Fruit fly (Drosophila melanogaster) whole organism, embryonic: Measurements from ENCODE around the gene br.

Experiments used
- Adf1 ChIP-seq: fragments of 200-800 bp; sonication (Bioruptor generic); IDR thresholded peaks from 2 replicates; pipeline ENCODE4 v1.3.6; 2022; ENCODE audit warnings: missing biosample characterization, missing genetic modification characterization
- Atf-2 ChIP-seq: fragments of 200-800 bp; sonication (Bioruptor generic); optimal IDR thresholded peaks from 2 replicates; lab custom pipeline; 2016; ENCODE audit warnings: missing biosample characterization, missing genetic modification characterization
- CG13424 ChIP-seq: fragments of 200-800 bp; sonication (Bioruptor generic); optimal IDR thresholded peaks from 2 replicates; lab custom pipeline; 2019; ENCODE audit warnings: missing biosample characterization, mild to moderate bottlenecking, missing genetic modification characterization, moderate library complexity
- CG15514 ChIP-seq: fragments of 200-800 bp; sonication (Bioruptor generic); optimal IDR thresholded peaks from 3 replicates; lab custom pipeline; 2017; ENCODE audit warnings: missing biosample characterization, missing genetic modification characterization, mild to moderate bottlenecking, moderate library complexity, missing genetic modification reagents
- CG15696 ChIP-seq: fragments of 200-800 bp; sonication (Bioruptor generic); optimal IDR thresholded peaks from 2 replicates; lab custom pipeline; 2019; ENCODE audit warnings: missing biosample characterization, mild to moderate bottlenecking, missing genetic modification characterization, moderate library complexity
- CG17328 ChIP-seq: fragments of 200-800 bp; sonication (Bioruptor generic); IDR thresholded peaks from 2 replicates; pipeline ENCODE4 v1.3.6; 2022; ENCODE audit warnings: missing biosample characterization, missing genetic modification characterization
- CG17568 ChIP-seq: fragments of 200-800 bp; sonication (Bioruptor generic); optimal IDR thresholded peaks from 2 replicates; lab custom pipeline; 2018; ENCODE audit warnings: missing biosample characterization, mild to moderate bottlenecking, missing genetic modification characterization, moderate library complexity
- CG1832 ChIP-seq: fragments of 200-800 bp; sonication (Bioruptor generic); optimal IDR thresholded peaks from 2 replicates; lab custom pipeline; 2017; ENCODE audit warnings: missing biosample characterization, mild to moderate bottlenecking, missing genetic modification characterization, inconsistent platforms
- CG30403 ChIP-seq: fragments of 200-800 bp; sonication (Bioruptor generic); optimal IDR thresholded peaks from 3 replicates; lab custom pipeline; 2016; ENCODE audit warnings: missing biosample characterization, missing genetic modification characterization
- CG4282 ChIP-seq: fragments of 200-800 bp; sonication (Bioruptor generic); optimal IDR thresholded peaks from 2 replicates; lab custom pipeline; 2016; ENCODE audit warnings: missing biosample characterization, missing genetic modification characterization
- CG6765 ChIP-seq: fragments of 200-800 bp; sonication (Bioruptor generic); optimal IDR thresholded peaks from 3 replicates; lab custom pipeline; 2017; ENCODE audit warnings: missing biosample characterization, mild to moderate bottlenecking, missing genetic modification characterization
- CG7372 ChIP-seq: fragments of 200-800 bp; sonication (Bioruptor generic); IDR thresholded peaks from 2 replicates; pipeline ENCODE4 v1.3.6; 2022; ENCODE audit warnings: missing biosample characterization, missing genetic modification characterization
- CG7987 ChIP-seq: fragments of 200-800 bp; sonication (Bioruptor generic); optimal IDR thresholded peaks from 2 replicates; lab custom pipeline; 2018; ENCODE audit warnings: missing biosample characterization, mild to moderate bottlenecking, missing genetic modification characterization, moderate library complexity
- CTCF ChIP-seq: fragments of 200-800 bp; sonication (Bioruptor generic); optimal IDR thresholded peaks from 2 replicates; lab custom pipeline; 2017; ENCODE audit warnings: missing biosample characterization, mild to moderate bottlenecking, missing genetic modification characterization, moderate library complexity
- D19A ChIP-seq: fragments of 200-800 bp; optimal IDR thresholded peaks from 3 replicates; lab custom pipeline; 2019; ENCODE audit warnings: missing biosample characterization, mild to moderate bottlenecking, missing genetic modification characterization, moderate library complexity
- Deaf1 ChIP-seq: fragments of 200-800 bp; optimal IDR thresholded peaks from 3 replicates; lab custom pipeline; 2019; ENCODE audit warnings: missing biosample characterization, mild to moderate bottlenecking, missing genetic modification characterization, moderate library complexity
- Dll ChIP-seq: fragments of 200-800 bp; sonication (Bioruptor generic); IDR thresholded peaks from 4 replicates; pipeline ENCODE4 v1.3.6; 2022; ENCODE audit warnings: missing biosample characterization, missing genetic modification characterization; ENCODE audit not compliant: partially characterized antibody
- Ets65A ChIP-seq: fragments of 200-800 bp; sonication (Bioruptor generic); peaks from one replicate; lab custom pipeline; 2016; ENCODE audit warnings: missing biosample characterization, missing genetic modification characterization
- Hr39 ChIP-seq: fragments of >200 bp; optimal IDR thresholded peaks from 2 replicates; lab custom pipeline; 2017
- Med ChIP-seq: fragments of 200-800 bp; sonication (Bioruptor generic); peaks from one replicate; lab custom pipeline; 2016; ENCODE audit warnings: missing biosample characterization, missing genetic modification characterization, mild to moderate bottlenecking, inconsistent platforms, moderate library complexity
- Nf-YB ChIP-seq: fragments of 200-800 bp; sonication (Bioruptor generic); optimal IDR thresholded peaks from 3 replicates; lab custom pipeline; 2019; ENCODE audit warnings: missing biosample characterization, mild to moderate bottlenecking, missing genetic modification characterization, moderate library complexity
- Nf-YC ChIP-seq: fragments of 200-800 bp; optimal IDR thresholded peaks from 3 replicates; lab custom pipeline; 2019; ENCODE audit warnings: missing biosample characterization, mild to moderate bottlenecking, missing genetic modification characterization, moderate library complexity
- Oaz ChIP-seq: fragments of 200-800 bp; sonication (Bioruptor generic); IDR thresholded peaks from 2 replicates; pipeline ENCODE4 v1.3.6; 2022; ENCODE audit warnings: missing biosample characterization, missing genetic modification characterization
- Sox100B ChIP-seq: fragments of 200-800 bp; sonication (Bioruptor generic); optimal IDR thresholded peaks from 3 replicates; lab custom pipeline; 2018; ENCODE audit warnings: missing biosample characterization, mild to moderate bottlenecking, missing genetic modification characterization
- bbx ChIP-seq: fragments of 200-800 bp; sonication (Bioruptor generic); IDR thresholded peaks from 2 replicates; pipeline ENCODE4 v1.3.6; 2022; ENCODE audit warnings: missing biosample characterization, missing genetic modification characterization; ENCODE audit not compliant: partially characterized antibody
- caup ChIP-seq: fragments of 200-800 bp; sonication (Bioruptor generic); optimal IDR thresholded peaks from 3 replicates; lab custom pipeline; 2017; ENCODE audit warnings: missing biosample characterization, mild to moderate bottlenecking, missing genetic modification characterization, moderate library complexity; ENCODE audit not compliant: severe bottlenecking
- ci ChIP-seq: fragments of 200-800 bp; sonication (Bioruptor generic); IDR thresholded peaks from 3 replicates; pipeline ENCODE4 v1.3.6; 2022; ENCODE audit warnings: missing biosample characterization, missing genetic modification characterization
- crol ChIP-seq: fragments of 200-800 bp; sonication (Bioruptor generic); IDR thresholded peaks from 2 replicates; pipeline ENCODE4 v1.3.6; 2022; ENCODE audit warnings: missing biosample characterization, missing genetic modification characterization
- eve ChIP-seq, 2 experiments: fragments of >200 bp; optimal IDR thresholded peaks; 2 replicates each; lab custom pipeline; 2017; ENCODE audit warnings: missing biosample characterization in 2 of 2, missing genetic modification characterization in 2 of 2
- exex ChIP-seq: fragments of 200-800 bp; sonication (Bioruptor generic); optimal IDR thresholded peaks from 4 replicates; lab custom pipeline; 2018; ENCODE audit warnings: missing biosample characterization, mild to moderate bottlenecking, missing genetic modification characterization, moderate library complexity
- jumu ChIP-seq: fragments of 200-800 bp; sonication (Bioruptor generic); optimal IDR thresholded peaks from 3 replicates; lab custom pipeline; 2016; ENCODE audit warnings: missing biosample characterization, missing genetic modification characterization
- pita ChIP-seq: fragments of 200-800 bp; sonication (Bioruptor generic); optimal IDR thresholded peaks from 2 replicates; lab custom pipeline; 2017; ENCODE audit warnings: missing biosample characterization, mild to moderate bottlenecking, missing genetic modification characterization
- prd ChIP-seq, 3 experiments: fragments of >200 bp in 2 of 3; fragments of 200-800 bp in 1 of 3; sonication (Bioruptor generic) in 1 of 3; optimal IDR thresholded peaks in 2 of 3; IDR thresholded peaks in 1 of 3; 2 replicates in 2 of 3; 3 replicates in 1 of 3; pipeline versions ENCODE4 v1.3.6 to Lab custom; 2017 to 2022; ENCODE audit warnings: missing biosample characterization in 1 of 3, missing genetic modification characterization in 1 of 3
- sd ChIP-seq: fragments of 200-800 bp; sonication (Bioruptor generic); optimal IDR thresholded peaks from 3 replicates; lab custom pipeline; 2018; ENCODE audit warnings: missing biosample characterization, mild to moderate bottlenecking, missing genetic modification characterization, moderate library complexity
- tup ChIP-seq: fragments of 200-800 bp; sonication (Bioruptor generic); optimal IDR thresholded peaks from 2 replicates; lab custom pipeline; 2016; ENCODE audit warnings: missing biosample characterization, mild to moderate bottlenecking, missing genetic modification characterization, moderate library complexity

br gene

DNA sequence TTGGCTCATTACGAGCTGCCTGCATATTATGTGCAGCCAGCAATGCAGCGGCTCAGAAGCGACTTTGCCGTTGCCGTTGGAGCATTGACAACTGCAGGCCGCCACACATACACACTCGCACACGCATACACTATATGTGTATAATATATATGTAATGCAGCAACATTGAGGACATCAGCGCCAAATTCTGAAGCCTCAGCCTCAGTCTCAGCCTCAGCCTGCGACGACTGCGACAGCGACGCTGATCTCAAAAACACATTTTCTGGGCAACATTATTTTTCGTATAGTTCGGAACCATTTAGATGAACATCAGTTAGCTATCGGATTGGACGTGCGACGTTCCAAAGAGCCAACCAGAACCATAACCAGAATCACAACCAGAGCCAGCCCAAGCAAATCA lies at the start of gene br:
Gene br (plus strand): TSS at position 301 of the 400 bp plus-strand sequence.
- TF ChIP-seq CG7987 = no peak
- TF ChIP-seq Dll (GFP tag; lab: Robert Waterston, UW) = no peak
- no peak for TF ChIP-seq tup (GFP tag; lab: Kevin White, UChicago)
- TF ChIP-seq, all 482 proteins: peak for 0

DNA sequence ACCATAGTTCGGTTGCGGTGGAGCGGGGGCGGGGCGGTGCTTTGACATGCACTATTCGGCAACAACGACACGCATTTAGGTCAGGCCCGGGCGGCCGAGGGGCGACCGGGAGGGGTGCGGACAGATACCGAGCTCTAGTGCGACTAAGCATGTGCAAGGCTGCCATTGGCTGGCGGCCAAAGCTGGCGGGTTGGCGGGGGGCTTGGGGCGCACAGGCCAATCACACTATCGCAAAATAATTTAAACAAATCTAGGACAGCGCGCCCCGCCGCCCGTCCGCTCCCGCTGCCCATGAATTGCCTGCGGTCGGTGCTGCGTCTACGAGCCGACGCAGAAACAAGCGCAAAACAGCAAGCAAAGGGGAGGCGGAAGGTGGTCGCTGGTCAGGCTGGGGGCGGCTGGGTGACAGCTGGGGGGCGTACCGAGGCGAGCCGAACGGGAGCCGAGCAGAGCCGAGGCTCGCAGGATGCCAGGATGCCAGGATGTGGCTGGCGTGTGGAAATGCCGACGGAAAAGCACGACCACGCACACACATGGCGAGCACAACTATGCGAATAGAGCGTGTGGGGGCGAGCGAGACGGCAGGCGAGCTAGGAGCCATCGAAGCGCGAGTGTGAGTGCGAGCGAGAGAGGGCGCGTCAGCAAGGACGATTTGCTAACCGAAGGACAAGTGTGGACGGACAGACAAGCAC lies 39.6 kb upstream of the br start:
- TF ChIP-seq bbx (GFP tag; lab: Robert Waterston, UW) = no peak
- no peak for TF ChIP-seq exex (tag; lab: Kevin White, UChicago)
- TF ChIP-seq Ets65A (GFP tag; lab: Kevin White, UChicago) = peak; percentile 26
- TF ChIP-seq Nf-YB (GFP tag; lab: Kevin White, UChicago) = peak; percentile 72
- no peak for TF ChIP-seq caup (GFP tag; lab: Kevin White, UChicago)
- peak; percentile 91 for TF ChIP-seq Nf-YC (tag; lab: Kevin White, UChicago)
- TF ChIP-seq Deaf1 = peak; percentile 94
- no peak for TF ChIP-seq eve (GFP tag; optimal IDR thresholded peaks at IDR 0.05; lab: Kevin White, UChicago)
- peak; percentile 67 for TF ChIP-seq crol (GFP tag; lab: Robert Waterston, UW)
- peak; percentile 15 for TF ChIP-seq CG1832
- TF ChIP-seq Dll (GFP tag; lab: Robert Waterston, UW) = no peak

DNA sequence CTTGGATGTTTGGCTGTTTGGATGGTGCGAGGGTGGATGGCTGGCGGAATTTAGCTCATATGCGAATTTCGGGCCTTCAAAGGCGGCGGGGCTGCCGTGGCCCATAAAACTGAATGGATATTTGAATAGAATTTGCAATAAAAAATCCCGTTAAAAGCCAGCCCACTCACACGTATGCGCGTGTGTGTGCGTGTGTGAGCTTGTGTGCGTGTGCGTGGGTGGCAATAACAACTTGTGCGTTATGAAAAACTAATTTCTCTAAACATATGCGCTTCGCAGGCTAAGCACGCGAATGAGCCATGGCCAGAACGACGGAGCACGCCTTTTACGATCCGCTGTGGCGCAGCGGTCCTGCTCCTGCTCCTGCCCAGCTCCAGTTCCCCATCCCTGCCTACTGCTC lies 36.3 kb upstream of the br start:
- no peak for TF ChIP-seq CG4282 (GFP tag; lab: Kevin White, UChicago)
- no peak for TF ChIP-seq D19A
- no peak for TF ChIP-seq ci (GFP tag; lab: Robert Waterston, UW)
- no peak for TF ChIP-seq Oaz (GFP tag; lab: Robert Waterston, UW)
- peak; percentile 37 for TF ChIP-seq Ets65A (GFP tag; lab: Kevin White, UChicago)
- TF ChIP-seq jumu (GFP tag; lab: Kevin White, UChicago) = no peak
- no peak for TF ChIP-seq CG13424 (tag; lab: Kevin White, UChicago)
- TF ChIP-seq CG6765 (GFP tag; lab: Kevin White, UChicago) = no peak
- TF ChIP-seq CG17568 (GFP tag; lab: Kevin White, UChicago) = no peak
- no peak for TF ChIP-seq CG7372
- TF ChIP-seq Hr39 (lab: Kevin White, UChicago) = peak; percentile 91

DNA sequence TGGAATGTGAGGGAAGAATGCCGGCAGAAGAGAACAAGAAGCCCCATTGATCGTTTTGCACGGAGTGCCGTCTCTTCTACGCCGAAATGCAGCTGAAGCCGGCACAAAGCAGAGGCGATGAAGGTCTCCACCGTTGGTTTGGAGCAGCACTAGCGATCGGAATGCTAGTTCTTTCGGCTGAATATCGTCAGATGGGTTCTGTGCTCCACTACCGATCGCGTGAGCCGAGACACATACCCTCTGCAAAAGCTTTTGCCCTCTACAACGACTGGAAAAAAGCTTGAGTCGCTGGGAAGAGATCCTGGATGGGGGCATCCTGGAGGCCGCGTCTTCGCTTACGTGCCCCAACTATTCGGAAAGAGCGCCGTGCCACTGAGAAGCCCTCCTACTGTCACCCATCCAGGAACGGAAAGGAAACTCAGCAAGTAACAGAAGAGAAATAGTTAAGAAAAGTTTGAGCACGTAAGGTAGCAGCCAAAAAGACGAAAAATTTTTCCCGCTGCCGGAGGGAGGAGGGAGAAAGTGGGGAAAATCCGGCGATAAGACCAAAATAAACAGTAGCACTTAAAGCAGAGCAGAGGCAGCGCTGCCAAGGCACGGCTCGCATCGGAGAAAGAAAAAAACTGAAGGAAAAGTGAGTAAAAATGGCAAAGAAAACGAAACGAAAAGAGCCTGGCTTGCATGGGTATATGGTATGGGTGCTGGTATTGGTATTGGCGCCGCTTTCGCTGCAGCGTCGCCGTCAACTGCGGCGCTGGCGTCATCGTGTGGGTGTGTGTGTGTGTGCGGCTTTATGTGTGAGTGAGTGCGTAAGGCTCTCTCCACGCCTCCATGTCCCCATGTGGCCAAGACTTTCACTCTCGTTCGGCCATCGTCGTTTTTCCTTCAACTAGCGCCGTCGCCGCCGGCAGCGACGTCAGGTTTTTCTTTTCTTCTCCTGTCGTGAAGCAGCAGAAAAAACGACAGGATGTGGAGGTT lies 14.6 kb upstream of the br start:
- TF ChIP-seq Atf-2 (GFP tag; lab: Kevin White, UChicago) (no peak), CG15514 (GFP tag; lab: Kevin White, UChicago) (peak; percentile 52), Ets65A (GFP tag; lab: Kevin White, UChicago) (peak; percentile 55), pita (GFP tag; lab: Kevin White, UChicago) (peak; percentile 49), CG15696 (no peak), Med (GFP tag; lab: Kevin White, UChicago) (peak; percentile 18), CTCF (peak; percentile 67), Adf1 (GFP tag; lab: Robert Waterston, UW) (peak; percentile 81), CG17328 (GFP tag; lab: Robert Waterston, UW) (no peak), Deaf1 (peak; percentile 16), sd (tag; lab: Kevin White, UChicago) (peak; percentile 56), Sox100B (no peak), prd (optimal IDR thresholded peaks at IDR 0.05; lab: Kevin White, UChicago) (no peak), prd (GFP tag; IDR thresholded peaks at IDR 0.05; lab: Robert Waterston, UW) (no peak), CG30403 (GFP tag; lab: Kevin White, UChicago) (no peak)
